Worm (Caenorhabditis elegans) whole organism, late embryonic: ENCODE data around the gene lea-1.

Experiments used
- C08G9.2 ChIP-seq: sonication (generic microtip); optimal IDR thresholded peaks from 2 replicates; lab custom pipeline; 2016; ENCODE audit warnings: mild to moderate bottlenecking, missing genetic modification characterization, moderate library complexity, missing compliant biosample characterization
- F13H6.1 ChIP-seq: sonication (generic microtip); optimal IDR thresholded peaks from 2 replicates; lab custom pipeline; 2016; ENCODE audit warnings: missing genetic modification characterization, missing compliant biosample characterization
- K02D7.2 ChIP-seq: sonication (generic microtip); optimal IDR thresholded peaks from 2 replicates; lab custom pipeline; 2017; ENCODE audit warnings: mild to moderate bottlenecking, missing genetic modification characterization, missing compliant biosample characterization
- K09A11.1 ChIP-seq: sonication (generic microtip); optimal IDR thresholded peaks from 2 replicates; lab custom pipeline; 2017; ENCODE audit warnings: antibody characterized with exemption, mild to moderate bottlenecking, missing genetic modification characterization, missing compliant biosample characterization; ENCODE audit not compliant: insufficient read depth
- T23F11.4 ChIP-seq: fragments of 200-800 bp; sonication (Bioruptor generic); optimal IDR thresholded peaks from 2 replicates; lab custom pipeline; 2018; ENCODE audit warnings: mild to moderate bottlenecking, missing genetic modification characterization, missing compliant biosample characterization
- ahr-1 ChIP-seq: sonication (generic microtip); optimal IDR thresholded peaks from 2 replicates; lab custom pipeline; 2016; ENCODE audit warnings: missing genetic modification characterization, missing compliant biosample characterization
- ama-1 ChIP-seq: fragments of 150-350 bp; optimal IDR thresholded peaks from 2 replicates; lab custom pipeline; 2014
- ceh-18 ChIP-seq: sonication (generic microtip); optimal IDR thresholded peaks from 2 replicates; lab custom pipeline; 2016; ENCODE audit warnings: missing genetic modification characterization, missing compliant biosample characterization
- ceh-19 ChIP-seq: fragments of 200-800 bp; sonication (Bioruptor generic); optimal IDR thresholded peaks from 2 replicates; lab custom pipeline; 2018; ENCODE audit warnings: mild to moderate bottlenecking, missing genetic modification characterization, missing compliant biosample characterization
- ceh-2 ChIP-seq: sonication (generic microtip); optimal IDR thresholded peaks from 2 replicates; lab custom pipeline; 2016; ENCODE audit warnings: missing genotype, missing genetic modification characterization, missing compliant biosample characterization
- ceh-24 ChIP-seq: sonication (generic microtip); optimal IDR thresholded peaks from 2 replicates; lab custom pipeline; 2016; ENCODE audit warnings: mild to moderate bottlenecking, missing genetic modification characterization, missing compliant biosample characterization
- ceh-31 ChIP-seq: sonication (generic microtip); optimal IDR thresholded peaks from 2 replicates; lab custom pipeline; 2016; ENCODE audit warnings: missing genetic modification characterization, missing compliant biosample characterization
- ceh-34 ChIP-seq: sonication (generic microtip); optimal IDR thresholded peaks from 2 replicates; lab custom pipeline; 2016; ENCODE audit warnings: mild to moderate bottlenecking, missing genetic modification characterization, missing compliant biosample characterization
- ceh-45 ChIP-seq: fragments of 200-800 bp; sonication (Bioruptor generic); IDR thresholded peaks from 2 replicates; pipeline ENCODE4 v1.3.6; 2022; ENCODE audit warnings: missing genetic modification reagents, missing genetic modification characterization, missing compliant biosample characterization
- ceh-48 ChIP-seq: sonication (generic microtip); optimal IDR thresholded peaks from 2 replicates; lab custom pipeline; 2016; ENCODE audit warnings: missing genetic modification characterization, inconsistent platforms, missing compliant biosample characterization
- ceh-6 ChIP-seq: fragments of 200-800 bp; sonication (Bioruptor generic); optimal IDR thresholded peaks from 2 replicates; lab custom pipeline; 2018; ENCODE audit warnings: mild to moderate bottlenecking, missing genetic modification characterization, missing compliant biosample characterization
- che-1 ChIP-seq: sonication (generic microtip); optimal IDR thresholded peaks from 2 replicates; lab custom pipeline; 2016; ENCODE audit warnings: mild to moderate bottlenecking, missing genetic modification characterization, missing compliant biosample characterization
- dmd-4 ChIP-seq: sonication (generic microtip); optimal IDR thresholded peaks from 2 replicates; lab custom pipeline; 2016; ENCODE audit warnings: borderline replicate concordance, missing genetic modification characterization, missing compliant biosample characterization
- dve-1 ChIP-seq: sonication (generic microtip); optimal IDR thresholded peaks from 2 replicates; lab custom pipeline; 2017; ENCODE audit warnings: antibody characterized with exemption, mild to moderate bottlenecking, missing genetic modification characterization, missing compliant biosample characterization
- elt-2 ChIP-seq: sonication (generic microtip); optimal IDR thresholded peaks from 2 replicates; lab custom pipeline; 2016; ENCODE audit warnings: missing genetic modification reagents, missing genetic modification characterization, missing compliant biosample characterization
- elt-4 ChIP-seq: sonication (generic microtip); optimal IDR thresholded peaks from 2 replicates; lab custom pipeline; 2016; ENCODE audit warnings: missing genetic modification characterization, missing compliant biosample characterization
- ets-4 ChIP-seq: sonication (generic microtip); optimal IDR thresholded peaks from 2 replicates; lab custom pipeline; 2016; ENCODE audit warnings: missing genetic modification characterization, missing compliant biosample characterization
- fkh-10 ChIP-seq: fragments of 150-350 bp; optimal IDR thresholded peaks from 2 replicates; lab custom pipeline; 2014; ENCODE audit warnings: missing biosample characterization, missing genetic modification reagents, missing genetic modification characterization
- fkh-6 ChIP-seq: sonication (generic microtip); optimal IDR thresholded peaks from 2 replicates; lab custom pipeline; 2016; ENCODE audit warnings: missing genetic modification characterization, missing compliant biosample characterization
- hlh-13 ChIP-seq: fragments of 200-800 bp; sonication (Bioruptor generic); optimal IDR thresholded peaks from 2 replicates; lab custom pipeline; 2018; ENCODE audit warnings: mild to moderate bottlenecking, missing genetic modification characterization, missing compliant biosample characterization
- hlh-30 ChIP-seq: sonication (generic microtip); optimal IDR thresholded peaks from 2 replicates; lab custom pipeline; 2017; ENCODE audit warnings: antibody characterized with exemption, missing genetic modification characterization, missing compliant biosample characterization; ENCODE audit not compliant: insufficient read depth
- lin-11 ChIP-seq: fragments of 200-800 bp; sonication (Bioruptor generic); optimal IDR thresholded peaks from 2 replicates; lab custom pipeline; 2018; ENCODE audit warnings: mild to moderate bottlenecking, missing genetic modification characterization, missing compliant biosample characterization
- nfya-1 ChIP-seq: sonication (generic microtip); optimal IDR thresholded peaks from 2 replicates; lab custom pipeline; 2017; ENCODE audit warnings: missing genetic modification characterization, mild to moderate bottlenecking, missing compliant biosample characterization, antibody characterized with exemption, moderate library complexity
- nhr-232 ChIP-seq: sonication (generic microtip); optimal IDR thresholded peaks from 2 replicates; lab custom pipeline; 2016; ENCODE audit warnings: missing genetic modification characterization, missing compliant biosample characterization
- npax-4 ChIP-seq: sonication (generic microtip); optimal IDR thresholded peaks from 2 replicates; lab custom pipeline; 2016; ENCODE audit warnings: missing genetic modification characterization, missing compliant biosample characterization
- pag-3 ChIP-seq: sonication (generic microtip); optimal IDR thresholded peaks from 2 replicates; lab custom pipeline; 2016; ENCODE audit warnings: missing compliant biosample characterization, missing genetic modification characterization, borderline replicate concordance
- pax-1 ChIP-seq: fragments of 150-350 bp; optimal IDR thresholded peaks from 2 replicates; lab custom pipeline; 2014; ENCODE audit warnings: missing biosample characterization, missing genetic modification characterization
- pha-2 ChIP-seq: sonication (generic microtip); optimal IDR thresholded peaks from 2 replicates; lab custom pipeline; 2017; ENCODE audit warnings: mild to moderate bottlenecking, missing genetic modification characterization, missing compliant biosample characterization
- pros-1 ChIP-seq: fragments of 150-350 bp; optimal IDR thresholded peaks from 2 replicates; lab custom pipeline; 2014; ENCODE audit warnings: missing biosample characterization, missing genetic modification reagents, missing genetic modification characterization
- rnt-1 ChIP-seq: sonication (generic microtip); optimal IDR thresholded peaks from 2 replicates; lab custom pipeline; 2016; ENCODE audit warnings: missing genetic modification characterization, missing compliant biosample characterization
- sox-2 ChIP-seq: fragments of 200-800 bp; sonication (Bioruptor generic); IDR thresholded peaks from 2 replicates; pipeline ENCODE4 v1.3.6; 2022; ENCODE audit warnings: missing genetic modification reagents, missing genetic modification characterization, missing compliant biosample characterization
- syd-9 ChIP-seq: sonication (generic microtip); optimal IDR thresholded peaks from 2 replicates; lab custom pipeline; 2016; ENCODE audit warnings: mild to moderate bottlenecking, missing genetic modification characterization, moderate library complexity, missing compliant biosample characterization
- tbx-2 ChIP-seq: sonication (generic microtip); optimal IDR thresholded peaks from 2 replicates; lab custom pipeline; 2016; ENCODE audit warnings: missing genetic modification characterization, missing compliant biosample characterization
- unc-42 ChIP-seq: sonication (generic microtip); optimal IDR thresholded peaks from 2 replicates; lab custom pipeline; 2016; ENCODE audit warnings: missing genotype, missing genetic modification characterization, missing compliant biosample characterization
- unc-55 ChIP-seq: sonication (generic microtip); optimal IDR thresholded peaks from 2 replicates; lab custom pipeline; 2017; ENCODE audit warnings: missing biosample characterization, missing genetic modification reagents, missing genetic modification characterization
- zip-5 ChIP-seq: sonication (generic microtip); optimal IDR thresholded peaks from 2 replicates; lab custom pipeline; 2016; ENCODE audit warnings: missing genetic modification characterization, missing compliant biosample characterization

The lea-1 gene

ce11 chrV:10042254-10042653 is 30.5 kb downstream of the lea-1 start:
- TF ChIP-seq rnt-1 (tag; lab: Kevin White, UChicago) (peak; percentile 20), dve-1 (peak; percentile 51), ceh-48 (tag; lab: Kevin White, UChicago) (peak; percentile 63), pros-1 (tag; lab: Kevin White, UChicago) (peak; percentile 10), K09A11.1 (peak; percentile 4), hlh-30 (peak; percentile 50), elt-2 (tag; lab: Kevin White, UChicago) (no peak), F13H6.1 (tag; lab: Kevin White, UChicago) (no peak), pax-1 (peak; percentile 32), ets-4 (no peak), nfya-1 (peak; percentile 84), syd-9 (no peak), ceh-31 (tag; lab: Kevin White, UChicago) (peak; percentile 72), ceh-18 (tag; lab: Kevin White, UChicago) (peak; percentile 16), unc-55 (GFP tag; lab: Kevin White, UChicago) (peak; percentile 90), ceh-34 (peak; percentile 57), tbx-2 (tag; lab: Kevin White, UChicago) (peak; percentile 48), unc-42 (tag; lab: Kevin White, UChicago) (peak; percentile 25)

ce11 chrV:10043234-10043796 is 31.6 kb downstream of the lea-1 start, which contains the start of gene T06E8.8:
Gene T06E8.8, plus strand, starts transcription at chrV:10043746.
- TF ChIP-seq ceh-45 (GFP tag; lab: Robert Waterston, UW), result no peak
- TF ChIP-seq ceh-6 (GFP tag; lab: Kevin White, UChicago), result no peak
- TF ChIP-seq ceh-18 (tag; lab: Kevin White, UChicago), result peak; percentile 62

- TF ChIP-seq ahr-1, result no peak
- no peak for TF ChIP-seq ceh-24 (tag; lab: Kevin White, UChicago)
- no peak for TF ChIP-seq che-1 (tag; lab: Kevin White, UChicago)
- TF ChIP-seq elt-2 (tag; lab: Kevin White, UChicago), result no peak
- TF ChIP-seq ceh-19 (GFP tag; lab: Kevin White, UChicago), result peak; percentile 58
- no peak for TF ChIP-seq K09A11.1
- TF ChIP-seq fkh-6 (tag; lab: Kevin White, UChicago), result no peak
- no peak for TF ChIP-seq ceh-45 (GFP tag; lab: Robert Waterston, UW)
- no peak for TF ChIP-seq K02D7.2 (tag; lab: Kevin White, UChicago)
- no peak for TF ChIP-seq pag-3 (tag; lab: Kevin White, UChicago)
- no peak for TF ChIP-seq pha-2 (tag; lab: Kevin White, UChicago)
- peak; percentile 68 for TF ChIP-seq ceh-34
- TF ChIP-seq, all 69 proteins: peak for 2
Measured at ce11 chrV:10044735-10045134, 33.0 kb downstream of the lea-1 start.

- TF ChIP-seq sox-2 (GFP tag; lab: Robert Waterston, UW), result no peak
- TF ChIP-seq, all 69 proteins: peak for 0
Measured at ce11 chrV:10046503-10046902, 34.8 kb downstream of the lea-1 start.

- TF ChIP-seq sox-2 (GFP tag; lab: Robert Waterston, UW), result no peak
- TF ChIP-seq nfya-1, result no peak
- no peak for TF ChIP-seq hlh-13 (GFP tag; lab: Kevin White, UChicago)
- no peak for TF ChIP-seq nhr-232 (tag; lab: Kevin White, UChicago)
- TF ChIP-seq ama-1, result no peak
- TF ChIP-seq fkh-10 (GFP tag; lab: Kevin White, UChicago), result no peak
- no peak for TF ChIP-seq F13H6.1 (tag; lab: Kevin White, UChicago)
- TF ChIP-seq npax-4 (tag; lab: Kevin White, UChicago), result no peak
- no peak for TF ChIP-seq zip-5 (tag; lab: Kevin White, UChicago)
- TF ChIP-seq ceh-34, result no peak
- no peak for TF ChIP-seq T23F11.4 (GFP tag; lab: Kevin White, UChicago)
- TF ChIP-seq hlh-30, result no peak
- no peak for TF ChIP-seq elt-2 (tag; lab: Kevin White, UChicago)
- TF ChIP-seq ceh-2 (tag; lab: Kevin White, UChicago), result no peak
- TF ChIP-seq lin-11 (tag; lab: Kevin White, UChicago), result no peak
- TF ChIP-seq pros-1 (tag; lab: Kevin White, UChicago), result no peak
- no peak for TF ChIP-seq dmd-4 (tag; lab: Kevin White, UChicago)
- TF ChIP-seq C08G9.2 (tag; lab: Kevin White, UChicago), result no peak
- TF ChIP-seq elt-4, result no peak
Measured at ce11 chrV:10047189-10047588, 35.5 kb downstream of the lea-1 start.
